Fruit fly (Drosophila melanogaster): ENCODE data around the gene GckIII.

GckIII gene

DNA sequence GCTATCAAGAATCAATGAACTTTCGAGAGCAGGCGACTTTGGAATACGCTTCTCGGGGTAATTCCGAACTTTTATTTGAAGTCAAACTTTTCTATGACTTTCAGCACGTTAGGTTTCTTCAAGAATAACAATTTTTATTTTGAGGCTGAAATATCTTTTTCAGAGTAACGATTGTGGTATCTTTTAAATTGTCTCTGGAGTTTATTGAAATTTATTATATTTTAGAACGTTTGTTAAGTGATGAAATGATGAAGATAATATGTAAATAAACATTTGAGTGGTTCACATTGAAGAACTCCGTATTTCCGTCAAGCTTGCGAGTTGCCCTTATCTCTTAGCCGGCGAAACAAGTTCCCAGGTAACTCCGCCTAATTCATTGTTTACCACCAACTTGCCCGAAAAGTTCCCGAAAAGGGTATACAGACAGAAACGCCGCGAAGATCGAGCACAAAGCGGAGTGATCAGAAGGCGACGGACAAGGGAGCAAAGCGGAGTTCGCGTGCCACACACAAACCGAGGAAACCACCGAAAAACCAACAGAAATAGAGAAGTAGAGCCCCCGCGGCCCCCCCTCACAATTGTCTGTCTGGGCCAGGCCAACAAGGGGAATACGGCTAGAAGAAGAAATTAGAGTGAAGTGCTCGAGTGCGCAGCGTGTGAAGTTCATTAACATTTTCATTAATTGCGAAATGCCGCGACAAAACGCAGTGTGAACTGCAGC, 32.5 kb downstream of the GckIII start (continued):
- peak; percentile 32 for TF ChIP-seq CG17829 (tag; optimal IDR thresholded peaks at IDR 0.05)
- peak; percentile 53; the same call in 2 of the 3 replicates for TF ChIP-seq row (GFP tag; IDR thresholded peaks at IDR 0.05)
- TF ChIP-seq Myb (GFP tag; optimal IDR thresholded peaks at IDR 0.05), result no peak
- TF ChIP-seq kni (GFP tag; optimal IDR thresholded peaks at IDR 0.05), result peak; percentile 61
- TF ChIP-seq CG10274 (GFP tag; optimal IDR thresholded peaks at IDR 0.05), result peak; percentile 79
- no peak for TF ChIP-seq p53 (GFP tag; optimal IDR thresholded peaks at IDR 0.05)
- TF ChIP-seq chif (GFP tag; optimal IDR thresholded peaks at IDR 0.05), result peak in 1 of 2 experiments; percentile 6
- TF ChIP-seq grn (GFP tag; optimal IDR thresholded peaks at IDR 0.05), result peak; percentile 34
- TF ChIP-seq CG11398 (GFP tag; optimal IDR thresholded peaks at IDR 0.05), result no peak
- no peak; the same call in 1 of the 2 replicates for TF ChIP-seq onecut (GFP tag; IDR thresholded peaks at IDR 0.05)
- TF ChIP-seq CG8924 (tag; optimal IDR thresholded peaks at IDR 0.05), result peak; percentile 12
- TF ChIP-seq Hmx (GFP tag; optimal IDR thresholded peaks at IDR 0.05), result no peak
- TF ChIP-seq crol (GFP tag; IDR thresholded peaks at IDR 0.05), result peak; percentile 85
- no peak for TF ChIP-seq CG2129 (GFP tag; IDR thresholded peaks at IDR 0.05; ENCODE audit: partially characterized antibody)
- TF ChIP-seq Sin3A (optimal IDR thresholded peaks at IDR 0.05), result no peak
- peak; percentile 29 for TF ChIP-seq CG12391 (tag; optimal IDR thresholded peaks at IDR 0.05)
- peak; percentile 28 for TF ChIP-seq unpg (GFP tag; optimal IDR thresholded peaks at IDR 0.05)
- peak; percentile 67 for TF ChIP-seq sens (GFP tag)
- TF ChIP-seq gro (GFP tag; optimal IDR thresholded peaks at IDR 0.05), result no peak
- TF ChIP-seq sc (optimal IDR thresholded peaks at IDR 0.05), result no peak
- TF ChIP-seq sc (GFP tag; optimal IDR thresholded peaks at IDR 0.05), result peak; percentile 23
- TF ChIP-seq CG2678 (tag; optimal IDR thresholded peaks at IDR 0.05), result peak; percentile 42
- TF ChIP-seq otp (GFP tag; IDR thresholded peaks at IDR 0.05), result 0 out of 3 replicates have a peak, but pooled peaks have one; percentile 35
- TF ChIP-seq CG11504 (tag; optimal IDR thresholded peaks at IDR 0.05), result peak; percentile 19
- peak; percentile 7 for TF ChIP-seq CG12769 (tag; optimal IDR thresholded peaks at IDR 0.05)
- TF ChIP-seq gem (tag; optimal IDR thresholded peaks at IDR 0.05), result peak; percentile 62
- peak; percentile 25 for TF ChIP-seq PHDP (tag; optimal IDR thresholded peaks at IDR 0.05)
- no peak for TF ChIP-seq Mes4 (GFP tag; optimal IDR thresholded peaks at IDR 0.05)
- TF ChIP-seq bsh (GFP tag; optimal IDR thresholded peaks at IDR 0.05), result peak in 1 of 2 experiments; percentile 55
- no peak for TF ChIP-seq aop (GFP tag; IDR thresholded peaks at IDR 0.05)
- peak; percentile 40 for TF ChIP-seq CG7839 (tag; optimal IDR thresholded peaks at IDR 0.05)
- peak in 1 of 3 experiments; percentile 60 for TF ChIP-seq lola (GFP tag; optimal IDR thresholded peaks at IDR 0.05)
- TF ChIP-seq CG31441 (GFP tag; IDR thresholded peaks at IDR 0.05), result 0 out of 2 replicates have a peak, but pooled peaks have one; percentile 25
- TF ChIP-seq Optix (GFP tag; IDR thresholded peaks at IDR 0.05), result 0 out of 3 replicates have a peak, but pooled peaks have one; percentile 35
- TF ChIP-seq CG6791 (GFP tag; IDR thresholded peaks at IDR 0.05; ENCODE audit: partially characterized antibody), result 0 out of 3 replicates have a peak, but pooled peaks have one; percentile 61
- peak; percentile 80 for TF ChIP-seq psq (GFP tag; optimal IDR thresholded peaks at IDR 0.05)
- peak; percentile 26 for TF ChIP-seq CoRest (tag; optimal IDR thresholded peaks at IDR 0.05)
- no peak for TF ChIP-seq prd (optimal IDR thresholded peaks at IDR 0.05)
- TF ChIP-seq prd (GFP tag; IDR thresholded peaks at IDR 0.05), result no peak
- no peak for TF ChIP-seq Spps (tag; optimal IDR thresholded peaks at IDR 0.05)
- TF ChIP-seq nmo (GFP tag; optimal IDR thresholded peaks at IDR 0.05), result peak; percentile 64
- peak; percentile 58; the same call in 1 of the 2 replicates for TF ChIP-seq Xrp1 (GFP tag; IDR thresholded peaks at IDR 0.05)
- TF ChIP-seq CG17359 (tag; optimal IDR thresholded peaks at IDR 0.05), result no peak
- TF ChIP-seq CG17912 (GFP tag; optimal IDR thresholded peaks at IDR 0.05), result no peak
- TF ChIP-seq Oaz (GFP tag; IDR thresholded peaks at IDR 0.05), result peak; percentile 34; the same call in 1 of the 2 replicates
- peak; percentile 95 for TF ChIP-seq D19A (tag; optimal IDR thresholded peaks at IDR 0.05)
- 0 out of 2 replicates have a peak, but pooled peaks have one; percentile 34 for TF ChIP-seq ara (GFP tag; IDR thresholded peaks at IDR 0.05)
- TF ChIP-seq Sox100B (GFP tag; optimal IDR thresholded peaks at IDR 0.05), result peak; percentile 12
- no peak for TF ChIP-seq CG8089 (GFP tag; optimal IDR thresholded peaks at IDR 0.05)
